Worm (Caenorhabditis elegans): ENCODE results near the gene dhgd-1.

dhgd-1 gene

ce11 chrII:11534429-11535099, 17.3 kb downstream of the dhgd-1 start, which contains the start of gene Y62F5A.12 (continued):
- TF ChIP-seq ahr-1 (tag; optimal IDR thresholded peaks at IDR 0.05) = peak; percentile 78
- peak; percentile 79 for TF ChIP-seq unc-86 (tag; optimal IDR thresholded peaks at IDR 0.05)
- TF ChIP-seq mec-3 (tag; optimal IDR thresholded peaks at IDR 0.05; ENCODE audit: borderline replicate concordance) = peak; percentile 97
- TF ChIP-seq lim-6 (tag; optimal IDR thresholded peaks at IDR 0.05) = peak; percentile 98
- TF ChIP-seq fkh-6 (tag; optimal IDR thresholded peaks at IDR 0.05) = peak; percentile 57
- TF ChIP-seq elt-2 (tag; optimal IDR thresholded peaks at IDR 0.05) = peak; percentile 79
- peak; percentile 35 for TF ChIP-seq nfya-1 (tag; optimal IDR thresholded peaks at IDR 0.05)
- peak; percentile 5 for TF ChIP-seq Y22D7AL.16 (tag; optimal IDR thresholded peaks at IDR 0.05)
- TF ChIP-seq K02D7.2 (tag; optimal IDR thresholded peaks at IDR 0.05) = peak; percentile 18
- TF ChIP-seq sdc-2 (tag; optimal IDR thresholded peaks at IDR 0.05) = peak; percentile 9
- peak; percentile 54 for TF ChIP-seq sox-4 (tag; optimal IDR thresholded peaks at IDR 0.05)
- peak; percentile 98 for TF ChIP-seq ceh-14 (tag; optimal IDR thresholded peaks at IDR 0.05)
- peak; percentile 94 for TF ChIP-seq fax-1 (tag; optimal IDR thresholded peaks at IDR 0.05)
- peak; percentile 92 for TF ChIP-seq tbx-7 (tag; optimal IDR thresholded peaks at IDR 0.05)
- TF ChIP-seq unc-3 (GFP tag; conservative IDR thresholded peaks at IDR 0.05) = peak; percentile 83
- peak; percentile 66 for TF ChIP-seq unc-3 (tag; optimal IDR thresholded peaks at IDR 0.05)
- peak; percentile 30 for TF ChIP-seq ttx-3 (tag; optimal IDR thresholded peaks at IDR 0.05)
- peak; percentile 92 for TF ChIP-seq zip-5 (tag; optimal IDR thresholded peaks at IDR 0.05)
- peak; percentile 62 for TF ChIP-seq hlh-6 (tag; optimal IDR thresholded peaks at IDR 0.05)
- peak; percentile 22 for TF ChIP-seq lin-11 (tag; optimal IDR thresholded peaks at IDR 0.05)
- peak; percentile 49 for TF ChIP-seq pha-2 (tag; optimal IDR thresholded peaks at IDR 0.05)
- peak; percentile 78 for TF ChIP-seq ztf-16 (tag; optimal IDR thresholded peaks at IDR 0.05)
- peak; percentile 45 for TF ChIP-seq ceh-6 (GFP tag; optimal IDR thresholded peaks at IDR 0.05)
- TF ChIP-seq sox-2 (GFP tag; IDR thresholded peaks at IDR 0.05) = peak; percentile 35; the same call in 1 of the 2 replicates
- TF ChIP-seq elt-4 (tag; optimal IDR thresholded peaks at IDR 0.05) = peak; percentile 79
- peak; percentile 89 for TF ChIP-seq hlh-8 (tag; optimal IDR thresholded peaks at IDR 0.05)
- peak; percentile 81 for TF ChIP-seq ceh-19 (GFP tag; optimal IDR thresholded peaks at IDR 0.05)
- TF ChIP-seq ceh-2 (tag; optimal IDR thresholded peaks at IDR 0.05) = peak; percentile 95

ce11 chrII:11533716-11534115, 18.2 kb downstream of the dhgd-1 start, which contains the start of gene mdt-8:
Gene mdt-8, minus strand, starts transcription at chrII:11533816.
- TF ChIP-seq zip-5 (tag; optimal IDR thresholded peaks at IDR 0.05) = no peak
- no peak for TF ChIP-seq pqm-1 (tag; optimal IDR thresholded peaks at IDR 0.05)
- no peak for TF ChIP-seq pag-3 (tag; optimal IDR thresholded peaks at IDR 0.05; ENCODE audit: borderline replicate concordance)
- TF ChIP-seq fax-1 (tag; optimal IDR thresholded peaks at IDR 0.05) = no peak
- no peak for TF ChIP-seq ttx-3 (tag; optimal IDR thresholded peaks at IDR 0.05)
- no peak for TF ChIP-seq ztf-16 (tag; optimal IDR thresholded peaks at IDR 0.05)
- no peak for TF ChIP-seq K02D7.2 (tag; optimal IDR thresholded peaks at IDR 0.05)
- TF ChIP-seq nfya-1 (tag; optimal IDR thresholded peaks at IDR 0.05) = no peak
- TF ChIP-seq C08G9.2 (tag; optimal IDR thresholded peaks at IDR 0.05) = no peak
- TF ChIP-seq ets-4 (tag; optimal IDR thresholded peaks at IDR 0.05) = no peak

- TF ChIP-seq ref-2 (tag; optimal IDR thresholded peaks at IDR 0.05) = no peak
- no peak for TF ChIP-seq nfya-1 (tag; optimal IDR thresholded peaks at IDR 0.05)
- TF ChIP-seq nhr-11 (tag; optimal IDR thresholded peaks at IDR 0.05) = no peak
Measured at ce11 chrII:11526954-11527353, 24.9 kb downstream of the dhgd-1 start, which contains the start of gene age-1. Gene age-1, minus strand, starts transcription at chrII:11527054.

ce11 chrII:11521300-11521699, 30.6 kb downstream of the dhgd-1 start, which contains the start of gene Y62F5A.10:
Gene Y62F5A.10, plus strand, starts transcription at chrII:11521600.
- TF ChIP-seq lin-11 (tag; optimal IDR thresholded peaks at IDR 0.05) = no peak
- no peak for TF ChIP-seq hlh-30 (tag; optimal IDR thresholded peaks at IDR 0.05; ENCODE audit: insufficient read depth)
- no peak for TF ChIP-seq eyg-1 (tag; optimal IDR thresholded peaks at IDR 0.05)
- no peak for TF ChIP-seq ceh-45 (GFP tag; IDR thresholded peaks at IDR 0.05)
- no peak for TF ChIP-seq syd-9 (tag; optimal IDR thresholded peaks at IDR 0.05)

All from whole organism, late embryonic.